Worm (Caenorhabditis elegans): ENCODE data around the gene fipr-5.

DNA sequence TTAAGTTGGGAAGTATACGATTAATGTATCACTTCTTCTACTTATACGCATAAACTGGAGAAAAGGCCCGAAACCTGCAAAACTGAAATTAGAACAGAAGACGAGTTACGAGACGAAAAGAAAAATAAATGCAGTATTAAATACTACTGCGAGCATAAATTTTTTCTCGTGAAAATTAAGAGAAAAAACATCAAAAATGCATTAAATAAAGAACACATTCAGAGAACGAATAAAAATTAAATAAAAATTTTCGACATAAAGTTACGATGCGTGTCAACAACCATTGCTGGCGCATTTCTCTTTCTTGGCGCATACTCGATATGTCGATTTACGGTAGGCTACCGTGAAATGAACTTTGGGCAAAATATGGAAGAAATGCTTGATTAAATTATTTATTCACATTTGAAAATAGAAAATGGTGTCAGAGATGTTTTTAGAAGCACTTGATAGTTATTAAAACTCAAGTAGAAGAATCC is 16.3 kb downstream of the fipr-5 start, which contains the start of the genes ZK856.19 and ZK856.11:
- TF ChIP-seq ama-1 (optimal IDR thresholded peaks at IDR 0.05) (no peak), tra-4 (tag; optimal IDR thresholded peaks at IDR 0.05) (no peak), B0310.2 (tag; optimal IDR thresholded peaks at IDR 0.05) (no peak), pes-1 (GFP tag; IDR thresholded peaks at IDR 0.05) (no peak), flt-1 (GFP tag; IDR thresholded peaks at IDR 0.05) (no peak), aly-1 (tag; optimal IDR thresholded peaks at IDR 0.05) (no peak), F13C5.2 (tag; optimal IDR thresholded peaks at IDR 0.05) (no peak), hmbx-1 (tag; optimal IDR thresholded peaks at IDR 0.05) (no peak)
